Fruit fly (Drosophila melanogaster): ENCODE measurements around the gene CG18530.

CG18530 gene

dm6 chr3R:12591672-12592071 is 41.5 kb upstream of the CG18530 start (continued):
- TF ChIP-seq Gug (GFP tag; IDR thresholded peaks at IDR 0.05) (0 out of 4 replicates have a peak, but pooled peaks have one; percentile 14), bcd (GFP tag; optimal IDR thresholded peaks at IDR 0.05) (peak; percentile 33), repo (GFP tag; optimal IDR thresholded peaks at IDR 0.05) (no peak), CG14441 (GFP tag; IDR thresholded peaks at IDR 0.05) (peak; percentile 36), Opbp (GFP tag; IDR thresholded peaks at IDR 0.05; ENCODE audit: partially characterized antibody) (no peak), org-1 (GFP tag; optimal IDR thresholded peaks at IDR 0.05) (peak; percentile 40), CG9797 (GFP tag; optimal IDR thresholded peaks at IDR 0.05) (no peak), knrl (GFP tag; IDR thresholded peaks at IDR 0.05; ENCODE audit: partially characterized antibody) (no peak), Rfx (GFP tag; IDR thresholded peaks at IDR 0.05) (0 out of 2 replicates have a peak, but pooled peaks have one; percentile 11), Adf1 (GFP tag; IDR thresholded peaks at IDR 0.05) (no peak), Oli (tag; optimal IDR thresholded peaks at IDR 0.05) (peak; percentile 48), sima (GFP tag; optimal IDR thresholded peaks at IDR 0.05) (no peak), mirr (GFP tag; optimal IDR thresholded peaks at IDR 0.05) (no peak), NfI (GFP tag; optimal IDR thresholded peaks at IDR 0.05) (peak; percentile 7), gt (GFP tag; IDR thresholded peaks at IDR 0.05) (no peak), ham (GFP tag; IDR thresholded peaks at IDR 0.05) (no peak), CG7839 (tag; optimal IDR thresholded peaks at IDR 0.05) (peak; percentile 56), Atf6 (GFP tag; IDR thresholded peaks at IDR 0.05) (peak; percentile 41; the same call in 1 of the 2 replicates), ci (GFP tag; IDR thresholded peaks at IDR 0.05) (peak; percentile 51; the same call in 2 of the 3 replicates), cato (GFP tag; optimal IDR thresholded peaks at IDR 0.05; ENCODE audit: borderline replicate concordance) (no peak), CG31441 (GFP tag; IDR thresholded peaks at IDR 0.05) (peak; percentile 27; the same call in 1 of the 2 replicates), Fer1 (GFP tag; optimal IDR thresholded peaks at IDR 0.05) (peak; percentile 70), Bgb (GFP tag; IDR thresholded peaks at IDR 0.05; ENCODE audit: partially characterized antibody) (no peak), CG1602 (GFP tag; optimal IDR thresholded peaks at IDR 0.05) (peak; percentile 3), CG6765 (GFP tag; optimal IDR thresholded peaks at IDR 0.05) (peak; percentile 6), ind (GFP tag; optimal IDR thresholded peaks at IDR 0.05) (peak; percentile 46), hkb (optimal IDR thresholded peaks at IDR 0.05) (no peak), hkb (GFP tag; IDR thresholded peaks at IDR 0.05) (peak; percentile 66), psq (GFP tag; optimal IDR thresholded peaks at IDR 0.05) (no peak), CG3281 (GFP tag; optimal IDR thresholded peaks at IDR 0.05) (peak; percentile 35), scrt (GFP tag; optimal IDR thresholded peaks at IDR 0.05) (peak; percentile 39), CG1024 (GFP tag; IDR thresholded peaks at IDR 0.05) (no peak), caup (GFP tag; optimal IDR thresholded peaks at IDR 0.05; ENCODE audit: severe bottlenecking) (peak; percentile 20), CG11560 (tag; IDR thresholded peaks at IDR 0.05) (no peak), Aef1 (GFP tag; IDR thresholded peaks at IDR 0.05) (0 out of 3 replicates have a peak, but pooled peaks have one; percentile 21), vfl (GFP tag; optimal IDR thresholded peaks at IDR 0.05) (no peak), Ada2b (GFP tag; IDR thresholded peaks at IDR 0.05) (peak; percentile 52), CG6654 (GFP tag; optimal IDR thresholded peaks at IDR 0.05) (no peak), prd (optimal IDR thresholded peaks at IDR 0.05) (no peak), prd (GFP tag; IDR thresholded peaks at IDR 0.05) (peak; percentile 39; the same call in 2 of the 3 replicates), D19B (GFP tag; optimal IDR thresholded peaks at IDR 0.05) (peak; percentile 89), gcm (GFP tag; optimal IDR thresholded peaks at IDR 0.05) (no peak), CG18619 (GFP tag; optimal IDR thresholded peaks at IDR 0.05) (peak; percentile 18), sens (GFP tag) (peak; percentile 46), luna (GFP tag; optimal IDR thresholded peaks at IDR 0.05) (no peak), pum (GFP tag; optimal IDR thresholded peaks at IDR 0.05) (peak; percentile 29), CG16863 (GFP tag; optimal IDR thresholded peaks at IDR 0.05) (no peak), CG12219 (GFP tag; optimal IDR thresholded peaks at IDR 0.05) (peak; percentile 16), ATbp (GFP tag; optimal IDR thresholded peaks at IDR 0.05) (peak; percentile 20), CG2678 (tag; optimal IDR thresholded peaks at IDR 0.05) (peak; percentile 62), sqz (GFP tag; optimal IDR thresholded peaks at IDR 0.05) (no peak), ase (GFP tag; IDR thresholded peaks at IDR 0.05) (peak; percentile 29; the same call in 1 of the 3 replicates)

All from whole organism, embryonic.